Fruit fly (Drosophila melanogaster) whole organism, embryonic: ENCODE data around the gene Arl8.

Source experiments
- Abd-B ChIP-seq: fragments of 200-800 bp; sonication (Bioruptor generic); optimal IDR thresholded peaks from 2 replicates; lab custom pipeline; 2018; ENCODE audit warnings: missing biosample characterization, mild to moderate bottlenecking, missing genetic modification characterization, moderate library complexity
- BEAF-32 ChIP-seq: fragments of 200-800 bp; sonication (Bioruptor generic); optimal IDR thresholded peaks from 3 replicates; lab custom pipeline; 2017; ENCODE audit warnings: missing biosample characterization, missing genetic modification characterization, mild to moderate bottlenecking, moderate library complexity, missing genetic modification reagents
- CG10654 ChIP-seq: fragments of 200-800 bp; sonication (Bioruptor generic); optimal IDR thresholded peaks from 2 replicates; lab custom pipeline; 2016; ENCODE audit warnings: missing biosample characterization, missing genetic modification characterization
- CG12155 ChIP-seq: fragments of 200-800 bp; sonication (Bioruptor generic); optimal IDR thresholded peaks from 3 replicates; lab custom pipeline; 2016; ENCODE audit warnings: missing biosample characterization, missing genetic modification characterization
- CG13296 ChIP-seq: fragments of 200-800 bp; sonication (Bioruptor generic); optimal IDR thresholded peaks from 3 replicates; lab custom pipeline; 2018; ENCODE audit warnings: missing biosample characterization, mild to moderate bottlenecking, missing genetic modification characterization
- CG14050 ChIP-seq: fragments of 200-800 bp; sonication (Bioruptor generic); IDR thresholded peaks from 3 replicates; pipeline ENCODE4 v1.3.6; 2022; ENCODE audit warnings: missing biosample characterization, missing genetic modification characterization
- CG15479 ChIP-seq: fragments of 200-800 bp; sonication (Bioruptor generic); optimal IDR thresholded peaks from 3 replicates; lab custom pipeline; 2019; ENCODE audit warnings: missing biosample characterization, mild to moderate bottlenecking, missing genetic modification characterization, moderate library complexity
- CG17385 ChIP-seq: fragments of 200-800 bp; sonication (Bioruptor generic); optimal IDR thresholded peaks from 3 replicates; lab custom pipeline; 2018; ENCODE audit warnings: missing biosample characterization, mild to moderate bottlenecking, missing genetic modification characterization
- CG18262 ChIP-seq: fragments of 200-800 bp; optimal IDR thresholded peaks from 3 replicates; lab custom pipeline; 2019; ENCODE audit warnings: missing biosample characterization, mild to moderate bottlenecking, missing genetic modification characterization, moderate library complexity
- CG2199 ChIP-seq: fragments of 200-800 bp; sonication (Bioruptor generic); IDR thresholded peaks from 3 replicates; pipeline ENCODE4 v1.3.6; 2022; ENCODE audit warnings: missing biosample characterization, missing genetic modification characterization
- CG4820 ChIP-seq: fragments of 200-800 bp; sonication (Bioruptor generic); optimal IDR thresholded peaks from 3 replicates; lab custom pipeline; 2016; ENCODE audit warnings: missing biosample characterization, missing genetic modification characterization
- CG6791 ChIP-seq: fragments of 200-800 bp; sonication (Bioruptor generic); IDR thresholded peaks from 3 replicates; pipeline ENCODE4 v1.3.6; 2022; ENCODE audit warnings: missing biosample characterization, missing genetic modification characterization; ENCODE audit not compliant: partially characterized antibody
- CrebB ChIP-seq: fragments of 200-800 bp; sonication (Bioruptor generic); optimal IDR thresholded peaks from 3 replicates; lab custom pipeline; 2018; ENCODE audit warnings: missing biosample characterization, mild to moderate bottlenecking, missing genetic modification characterization
- Dad ChIP-seq: fragments of 200-800 bp; sonication (Bioruptor generic); optimal IDR thresholded peaks from 3 replicates; lab custom pipeline; 2016; ENCODE audit warnings: missing biosample characterization, missing genetic modification characterization
- Eip74EF ChIP-seq, 2 experiments: fragments of 200-800 bp in 1 of 2; fragments of >200 bp in 1 of 2; sonication (Bioruptor generic) in 1 of 2; optimal IDR thresholded peaks; 2 replicates each; lab custom pipeline; 2017 to 2019; ENCODE audit warnings: missing biosample characterization in 2 of 2, missing genetic modification characterization in 2 of 2, mild to moderate bottlenecking in 1 of 2, moderate library complexity in 1 of 2
- HHEX ChIP-seq: fragments of 200-800 bp; sonication (Bioruptor generic); optimal IDR thresholded peaks from 3 replicates; lab custom pipeline; 2017; ENCODE audit warnings: missing biosample characterization, mild to moderate bottlenecking, missing genetic modification characterization, missing genetic modification reagents
- Hr78 ChIP-seq, 2 experiments: fragments of 200-800 bp in 1 of 2; fragments of >200 bp in 1 of 2; sonication (Bioruptor generic) in 1 of 2; optimal IDR thresholded peaks; 2 replicates each; lab custom pipeline; 2017 to 2019; ENCODE audit warnings: missing biosample characterization in 2 of 2, missing genetic modification characterization in 2 of 2, mild to moderate bottlenecking in 1 of 2, moderate library complexity in 1 of 2
- Mad ChIP-seq: fragments of 200-800 bp; sonication (Bioruptor generic); optimal IDR thresholded peaks from 2 replicates; lab custom pipeline; 2016; ENCODE audit warnings: missing biosample characterization, missing genetic modification characterization
- Med ChIP-seq: fragments of 200-800 bp; sonication (Bioruptor generic); peaks from one replicate; lab custom pipeline; 2016; ENCODE audit warnings: missing biosample characterization, missing genetic modification characterization, mild to moderate bottlenecking, inconsistent platforms, moderate library complexity
- Opbp ChIP-seq: fragments of 200-800 bp; sonication (Bioruptor generic); IDR thresholded peaks from 3 replicates; pipeline ENCODE4 v1.3.6; 2022; ENCODE audit warnings: missing biosample characterization, missing genetic modification characterization; ENCODE audit not compliant: partially characterized antibody
- Rfx ChIP-seq: fragments of 200-800 bp; sonication (Bioruptor generic); IDR thresholded peaks from 2 replicates; pipeline ENCODE4 v1.3.6; 2022; ENCODE audit warnings: missing biosample characterization, missing genetic modification characterization
- dan ChIP-seq: fragments of 200-800 bp; sonication (Bioruptor generic); IDR thresholded peaks from 2 replicates; pipeline ENCODE4 v1.3.6; 2022; ENCODE audit warnings: missing biosample characterization, missing genetic modification characterization
- dimm ChIP-seq: fragments of 200-800 bp; sonication (Bioruptor generic); IDR thresholded peaks from 2 replicates; pipeline ENCODE4 v1.3.6; 2022; ENCODE audit warnings: missing biosample characterization, missing genetic modification characterization
- gcm ChIP-seq: fragments of 200-800 bp; sonication (Bioruptor generic); optimal IDR thresholded peaks from 2 replicates; lab custom pipeline; 2019; ENCODE audit warnings: missing biosample characterization, mild to moderate bottlenecking, missing genetic modification characterization, moderate library complexity
- insv ChIP-seq, 2 experiments: fragments of 200-800 bp; sonication (Bioruptor generic); optimal IDR thresholded peaks; 3 replicates each; lab custom pipeline; 2016 to 2018; ENCODE audit warnings: missing biosample characterization in 2 of 2, missing genetic modification characterization in 2 of 2
- kay ChIP-seq: fragments of 200-800 bp; sonication (Bioruptor generic); optimal IDR thresholded peaks from 2 replicates; lab custom pipeline; 2016; ENCODE audit warnings: missing biosample characterization, missing genetic modification characterization
- mld ChIP-seq: fragments of 200-800 bp; sonication (Bioruptor generic); IDR thresholded peaks from 3 replicates; pipeline ENCODE4 v1.3.6; 2022; ENCODE audit warnings: missing biosample characterization, missing genetic modification characterization; ENCODE audit not compliant: partially characterized antibody
- pb ChIP-seq: fragments of 200-800 bp; sonication (Bioruptor generic); optimal IDR thresholded peaks from 3 replicates; lab custom pipeline; 2016; ENCODE audit warnings: missing biosample characterization, missing genetic modification characterization
- row ChIP-seq: fragments of 200-800 bp; sonication (Bioruptor generic); IDR thresholded peaks from 3 replicates; pipeline ENCODE4 v1.3.6; 2022; ENCODE audit warnings: missing biosample characterization, missing genetic modification characterization
- scrt ChIP-seq: fragments of 200-800 bp; sonication (Bioruptor generic); optimal IDR thresholded peaks from 2 replicates; lab custom pipeline; 2018; ENCODE audit warnings: missing biosample characterization, mild to moderate bottlenecking, missing genetic modification characterization, moderate library complexity
- sens ChIP-seq: fragments of 200-800 bp; sonication (Bioruptor generic); peaks from one replicate; lab custom pipeline; 2016; ENCODE audit warnings: missing biosample characterization, missing genetic modification characterization
- vfl ChIP-seq: fragments of 200-800 bp; sonication (Bioruptor generic); optimal IDR thresholded peaks from 2 replicates; lab custom pipeline; 2016; ENCODE audit warnings: missing biosample characterization, missing genetic modification characterization
- vvl ChIP-seq: fragments of 200-800 bp; sonication (Bioruptor generic); IDR thresholded peaks from 2 replicates; pipeline ENCODE4 v1.3.6; 2022; ENCODE audit warnings: missing biosample characterization, missing genetic modification characterization
- yki ChIP-seq: fragments of >200 bp; optimal IDR thresholded peaks from 3 replicates; lab custom pipeline; 2018
- zen ChIP-seq: fragments of 200-800 bp; sonication (Bioruptor generic); optimal IDR thresholded peaks from 3 replicates; lab custom pipeline; 2018; ENCODE audit warnings: missing biosample characterization, mild to moderate bottlenecking, missing genetic modification characterization, moderate library complexity

Arl8 gene

dm6 chr3R:8122198-8122970 lies 4.0 kb upstream of the Arl8 start, which contains the start of gene CG7878 (continued):
- TF ChIP-seq CG12155 (GFP tag; lab: Kevin White, UChicago) (peak; percentile 54), Opbp (GFP tag; lab: Robert Waterston, UW) (peak; percentile 46; the same call in 2 of the 3 replicates), CG17385 (GFP tag; lab: Kevin White, UChicago) (peak; percentile 44), zen (tag; lab: Kevin White, UChicago) (no peak), CG18262 (tag; lab: Kevin White, UChicago) (peak; percentile 36), dan (GFP tag; lab: Robert Waterston, UW) (no peak), mld (GFP tag; lab: Robert Waterston, UW) (0 out of 3 replicates have a peak, but pooled peaks have one; percentile 28), vvl (peak; percentile 79), CG6791 (GFP tag; lab: Robert Waterston, UW) (peak; percentile 86), BEAF-32 (GFP tag; lab: Kevin White, UChicago) (peak; percentile 84), CG13296 (GFP tag; lab: Kevin White, UChicago) (peak; percentile 37), Rfx (GFP tag; lab: Robert Waterston, UW) (peak; percentile 81), yki (lab: Kevin White, UChicago) (no peak), Mad (GFP tag; lab: Kevin White, UChicago) (peak; percentile 8), dimm (GFP tag; lab: Robert Waterston, UW) (no peak), Dad (GFP tag; lab: Kevin White, UChicago) (peak; percentile 39), CG4820 (GFP tag; lab: Kevin White, UChicago) (peak; percentile 43), vfl (GFP tag; lab: Kevin White, UChicago) (peak; percentile 31), CrebB (no peak)

DNA sequence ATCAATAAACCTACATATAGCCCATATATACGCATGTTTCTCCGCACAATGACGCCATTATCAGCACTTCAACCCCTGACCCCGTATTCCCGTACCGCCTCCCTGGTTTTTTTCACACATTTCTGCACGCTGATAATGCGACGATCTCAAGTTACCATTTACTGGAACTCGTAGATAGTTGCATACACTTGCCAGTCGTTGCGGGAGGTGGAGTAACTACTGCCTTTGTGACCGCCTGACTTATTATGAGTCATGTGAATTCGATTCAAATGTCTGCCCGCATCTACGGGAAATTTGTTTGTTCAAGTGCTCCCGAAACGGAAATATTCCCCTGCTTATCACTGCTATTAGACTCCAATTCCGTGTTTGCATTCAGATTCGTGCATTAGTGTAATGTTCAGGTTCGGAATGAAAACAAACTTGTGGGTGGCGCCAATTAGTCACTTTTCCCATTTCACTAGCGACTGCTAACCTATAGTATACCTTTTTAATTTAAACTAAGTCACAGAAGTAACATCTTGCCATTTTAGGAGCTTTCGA lies 816 bp downstream of the Arl8 start:
- TF ChIP-seq Hr78 (GFP tag; optimal IDR thresholded peaks at IDR 0.05; lab: Kevin White, UChicago) (peak in 1 of 2 experiments; percentile 71), Abd-B (no peak), CG15479 (peak; percentile 56), CG10654 (GFP tag; lab: Kevin White, UChicago) (no peak), kay (GFP tag; lab: Kevin White, UChicago) (peak; percentile 62), Med (peak; percentile 61), scrt (GFP tag; lab: Kevin White, UChicago) (no peak), gcm (peak; percentile 74), Eip74EF (GFP tag; optimal IDR thresholded peaks at IDR 0.05; lab: Kevin White, UChicago) (peak in 1 of 2 experiments; percentile 79), insv (GFP tag; optimal IDR thresholded peaks at IDR 0.05; lab: Kevin White, UChicago) (no peak), sens (GFP tag; lab: Kevin White, UChicago) (peak; percentile 77), row (GFP tag; lab: Robert Waterston, UW) (no peak), CG2199 (GFP tag; lab: Robert Waterston, UW) (0 out of 3 replicates have a peak, but pooled peaks have one; percentile 43)

dm6 chr3R:8132398-8132797 lies 6.0 kb downstream of the Arl8 start:
- TF ChIP-seq sens (GFP tag; lab: Kevin White, UChicago) (peak; percentile 27), pb (GFP tag; lab: Kevin White, UChicago) (no peak), CG14050 (no peak), HHEX (GFP tag; lab: Kevin White, UChicago) (no peak)
- TF ChIP-seq, all 482 proteins: peak for 1
